Worm (Caenorhabditis elegans) whole organism, young adult: ENCODE measurements around the gene F13D12.8.

Experiments used
- B0035.1 ChIP-seq: sonication (generic microtip); optimal IDR thresholded peaks from 2 replicates; lab custom pipeline; 2016; ENCODE audit warnings: missing genetic modification characterization, mild to moderate bottlenecking, missing compliant biosample characterization, missing genotype, missing genetic modification reagents
- B0261.1 ChIP-seq: sonication (generic microtip); optimal IDR thresholded peaks from 2 replicates; lab custom pipeline; 2016; ENCODE audit warnings: mild to moderate bottlenecking, missing genetic modification characterization, moderate library complexity, missing compliant biosample characterization
- C06A6.2 ChIP-seq: fragments of 200-800 bp; sonication (Bioruptor generic); conservative IDR thresholded peaks from 2 replicates; pipeline ENCODE4 v1.3.6; 2022; ENCODE audit warnings: missing genetic modification characterization, missing compliant biosample characterization
- C17E4.6 ChIP-seq: fragments of 200-800 bp; sonication (Bioruptor generic); IDR thresholded peaks from 2 replicates; pipeline ENCODE4 v1.3.6; 2022; ENCODE audit warnings: missing genetic modification reagents, missing genetic modification characterization, missing compliant biosample characterization
- F10E7.11 ChIP-seq: sonication (generic microtip); optimal IDR thresholded peaks from 2 replicates; lab custom pipeline; 2017; ENCODE audit warnings: mild to moderate bottlenecking, missing genetic modification characterization, moderate library complexity, missing compliant biosample characterization
- F23B12.7 ChIP-seq: sonication (generic microtip); optimal IDR thresholded peaks from 2 replicates; lab custom pipeline; 2017; ENCODE audit warnings: missing genetic modification characterization, mild to moderate bottlenecking, missing compliant biosample characterization, antibody characterized with exemption, moderate library complexity; ENCODE audit not compliant: insufficient read depth
- F49E8.2 ChIP-seq: sonication (generic microtip); optimal IDR thresholded peaks from 3 replicates; lab custom pipeline; 2017; ENCODE audit warnings: missing genetic modification characterization, mild to moderate bottlenecking, missing compliant biosample characterization, antibody characterized with exemption, moderate library complexity; ENCODE audit not compliant: insufficient read depth
- F52B5.7 ChIP-seq: sonication (generic microtip); optimal IDR thresholded peaks from 2 replicates; lab custom pipeline; 2016; ENCODE audit warnings: mild to moderate bottlenecking, missing genetic modification characterization, missing compliant biosample characterization
- K11D2.4 ChIP-seq: fragments of 200-800 bp; sonication (Bioruptor generic); IDR thresholded peaks from 2 replicates; pipeline ENCODE4 v1.3.6; 2022; ENCODE audit warnings: missing genetic modification reagents, missing genetic modification characterization, missing compliant biosample characterization
- Y53F4B.3 ChIP-seq: fragments of 200-800 bp; sonication (Bioruptor generic); IDR thresholded peaks from 2 replicates; pipeline ENCODE4 v1.3.6; 2022; ENCODE audit warnings: missing genetic modification reagents, missing genetic modification characterization, missing compliant biosample characterization
- Y53G8AR.9 ChIP-seq: fragments of 200-800 bp; sonication (Bioruptor generic); conservative IDR thresholded peaks from 2 replicates; pipeline ENCODE4 v1.3.6; 2022; ENCODE audit warnings: missing genetic modification reagents, missing genetic modification characterization, missing compliant biosample characterization
- Y79H2A.3 ChIP-seq: fragments of 200-800 bp; sonication (Bioruptor generic); conservative IDR thresholded peaks from 2 replicates; pipeline ENCODE4 v1.3.6; 2022; ENCODE audit warnings: missing genetic modification reagents, missing genetic modification characterization, missing compliant biosample characterization
- atf-7 ChIP-seq: sonication (generic microtip); optimal IDR thresholded peaks from 2 replicates; lab custom pipeline; 2017; ENCODE audit warnings: mild to moderate bottlenecking, missing genetic modification characterization, missing compliant biosample characterization
- attf-3 ChIP-seq: fragments of 200-800 bp; sonication (Bioruptor generic); conservative IDR thresholded peaks from 2 replicates; pipeline ENCODE4 v1.3.6; 2022; ENCODE audit warnings: missing genetic modification reagents, missing genetic modification characterization, missing compliant biosample characterization
- attf-5 ChIP-seq: fragments of 200-800 bp; sonication (Bioruptor generic); optimal IDR thresholded peaks from 2 replicates; lab custom pipeline; 2018; ENCODE audit warnings: mild to moderate bottlenecking, missing genetic modification characterization, missing compliant biosample characterization
- ceh-40 ChIP-seq: fragments of 200-800 bp; sonication (Bioruptor generic); IDR thresholded peaks from 2 replicates; pipeline ENCODE4 v1.3.6; 2022; ENCODE audit warnings: missing genetic modification characterization, missing compliant biosample characterization
- ceh-79 ChIP-seq: sonication (generic microtip); optimal IDR thresholded peaks from 2 replicates; lab custom pipeline; 2017; ENCODE audit warnings: mild to moderate bottlenecking, missing genetic modification characterization, missing compliant biosample characterization
- egrh-3 ChIP-seq: fragments of 200-800 bp; sonication (Bioruptor generic); IDR thresholded peaks from 2 replicates; pipeline ENCODE4 v1.3.6; 2022; ENCODE audit warnings: missing genetic modification reagents, missing genetic modification characterization, missing compliant biosample characterization
- ets-4 ChIP-seq: fragments of 200-800 bp; sonication (Bioruptor generic); optimal IDR thresholded peaks from 2 replicates; lab custom pipeline; 2018; ENCODE audit warnings: mild to moderate bottlenecking, missing genetic modification characterization, missing compliant biosample characterization
- him-1 ChIP-seq: sonication (generic microtip); optimal IDR thresholded peaks from 2 replicates; lab custom pipeline; 2016; ENCODE audit warnings: missing genotype, missing genetic modification reagents, missing genetic modification characterization, missing compliant biosample characterization
- lin-26 ChIP-seq: fragments of 200-800 bp; sonication (Bioruptor generic); IDR thresholded peaks from 2 replicates; pipeline ENCODE4 v1.3.6; 2022; ENCODE audit warnings: missing genetic modification reagents, missing genetic modification characterization, missing compliant biosample characterization
- lsl-1 ChIP-seq: fragments of 200-800 bp; sonication (Bioruptor generic); optimal IDR thresholded peaks from 2 replicates; lab custom pipeline; 2018; ENCODE audit warnings: mild to moderate bottlenecking, missing genetic modification characterization, moderate library complexity, missing compliant biosample characterization
- lsy-27 ChIP-seq: sonication (generic microtip); optimal IDR thresholded peaks from 2 replicates; lab custom pipeline; 2017; ENCODE audit warnings: missing genetic modification characterization, mild to moderate bottlenecking, missing compliant biosample characterization, antibody characterized with exemption, missing genotype, borderline replicate concordance; ENCODE audit not compliant: insufficient read depth
- madf-6 ChIP-seq: fragments of 200-800 bp; sonication (Bioruptor generic); IDR thresholded peaks from 2 replicates; pipeline ENCODE4 v1.3.6; 2022; ENCODE audit warnings: missing genetic modification reagents, missing genetic modification characterization, missing compliant biosample characterization
- madf-8 ChIP-seq: fragments of 200-800 bp; sonication (Bioruptor generic); conservative IDR thresholded peaks from 2 replicates; pipeline ENCODE4 v1.3.6; 2022; ENCODE audit warnings: missing genetic modification reagents, missing genetic modification characterization, missing compliant biosample characterization
- mcd-1 ChIP-seq: fragments of 200-800 bp; sonication (Bioruptor generic); IDR thresholded peaks from 2 replicates; pipeline ENCODE4 v1.3.6; 2022; ENCODE audit warnings: missing genetic modification reagents, missing genetic modification characterization, missing compliant biosample characterization
- mel-28 ChIP-seq: sonication (generic microtip); optimal IDR thresholded peaks from 2 replicates; lab custom pipeline; 2016; ENCODE audit warnings: borderline replicate concordance, mild to moderate bottlenecking, missing genetic modification characterization, missing compliant biosample characterization
- mxl-1 ChIP-seq: sonication (generic microtip); optimal IDR thresholded peaks from 2 replicates; lab custom pipeline; 2016; ENCODE audit warnings: missing genetic modification characterization, missing compliant biosample characterization
- nfya-1 ChIP-seq: sonication (generic microtip); optimal IDR thresholded peaks from 2 replicates; lab custom pipeline; 2017; ENCODE audit warnings: antibody characterized with exemption, missing compliant biosample characterization, missing genetic modification characterization, borderline replicate concordance; ENCODE audit not compliant: insufficient read depth
- nhr-120 ChIP-seq: fragments of 200-800 bp; sonication (Bioruptor generic); IDR thresholded peaks from 2 replicates; pipeline ENCODE4 v1.3.6; 2022; ENCODE audit warnings: missing genetic modification characterization, missing compliant biosample characterization
- nhr-27 ChIP-seq: fragments of 200-800 bp; sonication (Bioruptor generic); optimal IDR thresholded peaks from 2 replicates; lab custom pipeline; 2018; ENCODE audit warnings: mild to moderate bottlenecking, missing genetic modification characterization, moderate library complexity, missing compliant biosample characterization
- pha-4 ChIP-seq: fragments of 150-350 bp; sonication (generic microtip); optimal IDR thresholded peaks from 2 replicates; lab custom pipeline; 2014; ENCODE audit warnings: missing biosample characterization, missing genetic modification reagents, missing genetic modification characterization
- rcor-1 ChIP-seq: fragments of 200-800 bp; sonication (Bioruptor generic); IDR thresholded peaks from 2 replicates; pipeline ENCODE4 v1.3.6; 2022; ENCODE audit warnings: missing genetic modification reagents, missing genetic modification characterization, missing compliant biosample characterization
- rpc-1 ChIP-seq, 2 experiments: fragments of 150-350 bp in 1 of 2; sonication (generic microtip) in 1 of 2; optimal IDR thresholded peaks; 2 replicates each; lab custom pipeline; 2014 to 2018; ENCODE audit warnings: missing biosample characterization in 1 of 2, missing genetic modification characterization in 1 of 2, missing genetic modification reagents in 1 of 2, missing genotype in 1 of 2
- sdz-38 ChIP-seq: sonication (generic microtip); optimal IDR thresholded peaks from 2 replicates; lab custom pipeline; 2016; ENCODE audit warnings: missing genotype, missing genetic modification characterization, missing compliant biosample characterization
- sea-2 ChIP-seq: fragments of 200-800 bp; sonication (Bioruptor generic); IDR thresholded peaks from 2 replicates; pipeline ENCODE4 v1.3.6; 2022; ENCODE audit warnings: missing genetic modification characterization, missing compliant biosample characterization
- snpc-1.1 ChIP-seq: sonication (generic microtip); optimal IDR thresholded peaks from 2 replicates; lab custom pipeline; 2017; ENCODE audit warnings: missing genetic modification characterization, mild to moderate bottlenecking, missing compliant biosample characterization, antibody characterized with exemption, moderate library complexity, missing genotype, missing genetic modification reagents; ENCODE audit not compliant: insufficient read depth
- tlf-1 ChIP-seq: fragments of 200-800 bp; sonication (Bioruptor generic); optimal IDR thresholded peaks from 2 replicates; lab custom pipeline; 2018; ENCODE audit warnings: mild to moderate bottlenecking, missing genetic modification characterization, missing compliant biosample characterization
- zfh-2 ChIP-seq: fragments of 200-800 bp; sonication (Bioruptor generic); conservative IDR thresholded peaks from 2 replicates; pipeline ENCODE4 v1.3.6; 2022; ENCODE audit warnings: missing genetic modification reagents, missing genetic modification characterization, missing compliant biosample characterization
- ztf-18 ChIP-seq: sonication (generic microtip); optimal IDR thresholded peaks from 2 replicates; lab custom pipeline; 2016; ENCODE audit warnings: missing genotype, mild to moderate bottlenecking, missing genetic modification characterization, missing compliant biosample characterization
- ztf-26 ChIP-seq: sonication (generic microtip); optimal IDR thresholded peaks from 2 replicates; lab custom pipeline; 2017; ENCODE audit warnings: missing genetic modification characterization, missing compliant biosample characterization
- ztf-6 ChIP-seq: fragments of 200-800 bp; sonication (Bioruptor generic); IDR thresholded peaks from 2 replicates; pipeline ENCODE4 v1.3.6; 2022; ENCODE audit warnings: missing genetic modification reagents, missing genetic modification characterization, missing compliant biosample characterization

The F13D12.8 gene

DNA sequence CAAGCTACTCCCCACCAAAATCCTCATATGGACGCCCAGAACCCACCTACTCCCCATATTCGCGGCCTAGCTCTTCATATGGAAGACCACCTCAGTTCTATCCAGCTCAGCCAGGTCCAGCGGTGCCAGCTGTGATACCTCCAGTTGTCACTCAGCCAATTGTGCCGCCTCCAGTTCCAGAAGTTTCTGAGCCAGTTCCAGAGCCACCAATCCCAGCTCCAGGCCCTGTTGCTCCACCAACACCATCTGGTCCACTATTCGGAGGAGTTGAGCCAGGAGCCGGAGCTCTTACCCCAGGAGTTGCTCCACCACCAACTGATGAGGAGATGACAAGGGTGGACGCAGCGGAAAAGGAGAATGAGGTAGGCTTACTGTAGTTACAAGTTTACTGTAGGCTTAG, 10.8 kb downstream of the F13D12.8 start:
- no peak for TF ChIP-seq ceh-79
- TF ChIP-seq pha-4 = no peak
- no peak for TF ChIP-seq atf-7 (tag; lab: Kevin White, UChicago)
- TF ChIP-seq ceh-40 (GFP tag; lab: Robert Waterston, UW) = no peak
- TF ChIP-seq nhr-27 (tag; lab: Kevin White, UChicago) = no peak
- no peak for TF ChIP-seq B0035.1 (tag; lab: Kevin White, UChicago)
- TF ChIP-seq rpc-1 (optimal IDR thresholded peaks at IDR 0.05; lab: Kevin White, UChicago) = no peak
- no peak for TF ChIP-seq rpc-1 (tag; optimal IDR thresholded peaks at IDR 0.05; lab: Kevin White, UChicago)
- 0 out of 2 replicates have a peak, but pooled peaks have one; percentile 16 for TF ChIP-seq mcd-1
- TF ChIP-seq madf-8 (GFP tag; lab: Robert Waterston, UW) = no peak
- peak; percentile 87 for TF ChIP-seq zfh-2 (GFP tag; lab: Robert Waterston, UW)
- TF ChIP-seq him-1 = no peak
- no peak for TF ChIP-seq rcor-1 (GFP tag; lab: Robert Waterston, UW)
- TF ChIP-seq attf-5 (GFP tag; lab: Kevin White, UChicago) = no peak
- TF ChIP-seq K11D2.4 = no peak
- TF ChIP-seq ztf-6 (GFP tag; lab: Robert Waterston, UW) = no peak
- peak; percentile 33; the same call in 1 of the 2 replicates for TF ChIP-seq egrh-3 (GFP tag; lab: Robert Waterston, UW)
- TF ChIP-seq ztf-18 (tag; lab: Kevin White, UChicago) = no peak
- TF ChIP-seq ets-4 (GFP tag; lab: Kevin White, UChicago) = no peak
- no peak for TF ChIP-seq Y53F4B.3
- TF ChIP-seq mel-28 (tag; lab: Kevin White, UChicago) = no peak
- no peak for TF ChIP-seq B0261.1 (tag; lab: Kevin White, UChicago)
- no peak for TF ChIP-seq C17E4.6 (GFP tag; lab: Robert Waterston, UW)
- no peak for TF ChIP-seq sea-2 (GFP tag; lab: Robert Waterston, UW)
- TF ChIP-seq lsy-27 (tag; lab: Kevin White, UChicago) = no peak
- no peak for TF ChIP-seq C06A6.2 (GFP tag; lab: Robert Waterston, UW)
- no peak for TF ChIP-seq F23B12.7
- TF ChIP-seq lin-26 = 0 out of 2 replicates have a peak, but pooled peaks have one; percentile 17
- TF ChIP-seq nfya-1 (tag; lab: Kevin White, UChicago) = no peak
- no peak for TF ChIP-seq lsl-1
- no peak for TF ChIP-seq F52B5.7 (tag; lab: Kevin White, UChicago)
- TF ChIP-seq F10E7.11 (tag; lab: Kevin White, UChicago) = no peak

ce11 chrII:11720819-11721218, 11.6 kb downstream of the F13D12.8 start:
- TF ChIP-seq Y79H2A.3 (GFP tag; lab: Robert Waterston, UW) (no peak), attf-3 (peak; percentile 84)

DNA sequence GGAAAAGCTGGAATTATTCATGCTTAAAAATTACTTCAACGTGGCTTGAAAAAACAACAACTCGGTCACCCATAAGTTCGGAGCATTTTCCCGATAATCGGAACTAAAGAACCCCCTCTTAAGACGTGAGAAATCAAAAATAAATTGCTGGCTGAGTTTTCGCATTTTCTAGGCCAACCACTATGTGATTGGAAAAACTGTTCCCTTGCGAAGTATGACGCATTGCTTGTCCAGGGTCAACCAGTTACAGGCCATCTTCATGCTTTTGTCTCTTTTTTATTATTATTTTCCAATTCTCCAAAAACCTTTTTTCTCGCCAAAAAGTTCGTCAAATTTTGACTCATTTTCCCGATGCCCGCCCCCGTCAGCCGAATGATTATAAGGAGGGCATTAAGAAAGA, 12.3 kb downstream of the F13D12.8 start, which contains the start of gene F13D12.3:
TSS of gene F13D12.3 (plus strand) at position 301 of the 400 bp plus-strand sequence.
- TF ChIP-seq lin-26 (no peak), rpc-1 (optimal IDR thresholded peaks at IDR 0.05; lab: Kevin White, UChicago) (no peak), rpc-1 (tag; optimal IDR thresholded peaks at IDR 0.05; lab: Kevin White, UChicago) (no peak), nhr-120 (GFP tag; lab: Robert Waterston, UW) (no peak), ztf-26 (tag; lab: Kevin White, UChicago) (no peak), nfya-1 (tag; lab: Kevin White, UChicago) (no peak), snpc-1.1 (no peak), ztf-6 (GFP tag; lab: Robert Waterston, UW) (no peak), mxl-1 (no peak), madf-6 (GFP tag; lab: Robert Waterston, UW) (no peak), F49E8.2 (tag; lab: Kevin White, UChicago) (no peak), madf-8 (GFP tag; lab: Robert Waterston, UW) (no peak), Y53G8AR.9 (GFP tag; lab: Robert Waterston, UW) (no peak), tlf-1 (no peak), sdz-38 (no peak)
